Fruit fly (Drosophila melanogaster) whole organism, embryonic: ENCODE data around the gene Acph-1.

Experiments used
- Awh ChIP-seq: fragments of 200-800 bp; sonication (Bioruptor generic); IDR thresholded peaks from 2 replicates; pipeline ENCODE4, ENCODE4 v1.3.6; 2022; ENCODE audit warnings: missing biosample characterization, missing genetic modification characterization
- B-H1 ChIP-seq: fragments of 200-800 bp; sonication (Bioruptor generic); IDR thresholded peaks from 3 replicates; pipeline ENCODE4 v1.3.6; 2022; ENCODE audit warnings: missing biosample characterization, missing genetic modification characterization
- CG10147 ChIP-seq: fragments of 200-800 bp; sonication (Bioruptor generic); optimal IDR thresholded peaks from 2 replicates; lab custom pipeline; 2019; ENCODE audit warnings: missing biosample characterization, mild to moderate bottlenecking, missing genetic modification characterization, moderate library complexity
- CG10267 ChIP-seq: fragments of 200-800 bp; sonication (Bioruptor generic); optimal IDR thresholded peaks from 2 replicates; lab custom pipeline; 2018; ENCODE audit warnings: missing biosample characterization, mild to moderate bottlenecking, missing genetic modification characterization, moderate library complexity
- CG10979 ChIP-seq: fragments of 200-800 bp; sonication (Bioruptor generic); optimal IDR thresholded peaks from 2 replicates; lab custom pipeline; 2018; ENCODE audit warnings: missing biosample characterization, mild to moderate bottlenecking, missing genetic modification characterization, moderate library complexity
- CG11398 ChIP-seq: fragments of 200-800 bp; sonication (Bioruptor generic); optimal IDR thresholded peaks from 2 replicates; lab custom pipeline; 2016; ENCODE audit warnings: missing biosample characterization, missing genetic modification characterization
- CG12071 ChIP-seq: fragments of 200-800 bp; sonication (Bioruptor generic); optimal IDR thresholded peaks from 3 replicates; lab custom pipeline; 2018; ENCODE audit warnings: missing biosample characterization, mild to moderate bottlenecking, missing genetic modification characterization
- CG15479 ChIP-seq: fragments of 200-800 bp; sonication (Bioruptor generic); optimal IDR thresholded peaks from 3 replicates; lab custom pipeline; 2019; ENCODE audit warnings: missing biosample characterization, mild to moderate bottlenecking, missing genetic modification characterization, moderate library complexity
- CG1603 ChIP-seq: fragments of 200-800 bp; sonication (Bioruptor generic); optimal IDR thresholded peaks from 2 replicates; lab custom pipeline; 2019; ENCODE audit warnings: missing biosample characterization, mild to moderate bottlenecking, missing genetic modification characterization, moderate library complexity
- CG17186 ChIP-seq: fragments of 200-800 bp; sonication (Bioruptor generic); optimal IDR thresholded peaks from 3 replicates; lab custom pipeline; 2017; ENCODE audit warnings: missing biosample characterization, missing genetic modification reagents, missing genetic modification characterization
- CG17328 ChIP-seq: fragments of 200-800 bp; sonication (Bioruptor generic); IDR thresholded peaks from 2 replicates; pipeline ENCODE4 v1.3.6; 2022; ENCODE audit warnings: missing biosample characterization, missing genetic modification characterization
- CG31224 ChIP-seq: fragments of 200-800 bp; sonication (Bioruptor generic); IDR thresholded peaks from 2 replicates; pipeline ENCODE4 v1.3.6; 2022; ENCODE audit warnings: missing biosample characterization, missing genetic modification characterization
- CG33557 ChIP-seq: fragments of 200-800 bp; sonication (Bioruptor generic); optimal IDR thresholded peaks from 2 replicates; lab custom pipeline; 2019; ENCODE audit warnings: missing biosample characterization, mild to moderate bottlenecking, missing genetic modification characterization, moderate library complexity
- CG34224 ChIP-seq: fragments of 200-800 bp; sonication (Bioruptor generic); IDR thresholded peaks from 3 replicates; pipeline ENCODE4 v1.3.6; 2022; ENCODE audit warnings: missing biosample characterization, missing genetic modification characterization; ENCODE audit not compliant: partially characterized antibody
- CG3726 ChIP-seq: fragments of 200-800 bp; sonication (Bioruptor generic); IDR thresholded peaks from 3 replicates; pipeline ENCODE4, ENCODE4 v1.3.6; 2022; ENCODE audit warnings: missing biosample characterization, missing genetic modification characterization
- CG3995 ChIP-seq: fragments of 200-800 bp; sonication (Bioruptor generic); optimal IDR thresholded peaks from 3 replicates; lab custom pipeline; 2016; ENCODE audit warnings: missing biosample characterization, missing genetic modification characterization
- CG4360 ChIP-seq: fragments of 200-800 bp; sonication (Bioruptor generic); IDR thresholded peaks from 2 replicates; pipeline ENCODE4 v1.3.6; 2022; ENCODE audit warnings: missing biosample characterization, missing genetic modification characterization
- CG43689 ChIP-seq: fragments of 200-800 bp; sonication (Bioruptor generic); IDR thresholded peaks from 2 replicates; pipeline ENCODE4 v1.3.6; 2022; ENCODE audit warnings: missing biosample characterization, missing genetic modification characterization
- CG4707 ChIP-seq: fragments of 200-800 bp; sonication (Bioruptor generic); optimal IDR thresholded peaks from 2 replicates; lab custom pipeline; 2018; ENCODE audit warnings: missing biosample characterization, mild to moderate bottlenecking, missing genetic modification characterization, moderate library complexity
- CG4820 ChIP-seq: fragments of 200-800 bp; sonication (Bioruptor generic); optimal IDR thresholded peaks from 3 replicates; lab custom pipeline; 2016; ENCODE audit warnings: missing biosample characterization, missing genetic modification characterization
- CG7556 ChIP-seq: fragments of 200-800 bp; sonication (Bioruptor generic); optimal IDR thresholded peaks from 2 replicates; lab custom pipeline; 2017; ENCODE audit warnings: missing biosample characterization, mild to moderate bottlenecking, missing genetic modification characterization
- CG7963 ChIP-seq: fragments of 200-800 bp; sonication (Bioruptor generic); IDR thresholded peaks from 3 replicates; pipeline ENCODE4 v1.3.6; 2022; ENCODE audit warnings: missing biosample characterization, missing genetic modification characterization; ENCODE audit not compliant: partially characterized antibody
- Dad ChIP-seq: fragments of 200-800 bp; sonication (Bioruptor generic); optimal IDR thresholded peaks from 3 replicates; lab custom pipeline; 2016; ENCODE audit warnings: missing biosample characterization, missing genetic modification characterization
- ERR ChIP-seq: fragments of 200-800 bp; sonication (Bioruptor generic); optimal IDR thresholded peaks from 2 replicates; lab custom pipeline; 2016; ENCODE audit warnings: missing biosample characterization, missing genetic modification characterization
- HLHmδ ChIP-seq: fragments of 200-800 bp; sonication (Bioruptor generic); optimal IDR thresholded peaks from 2 replicates; lab custom pipeline; 2018; ENCODE audit warnings: missing biosample characterization, mild to moderate bottlenecking, missing genetic modification characterization, moderate library complexity
- Hmx ChIP-seq: fragments of 200-800 bp; sonication (Bioruptor generic); optimal IDR thresholded peaks from 2 replicates; lab custom pipeline; 2016; ENCODE audit warnings: missing biosample characterization, missing genetic modification characterization
- MESR4 ChIP-seq: fragments of 200-800 bp; sonication (Bioruptor generic); optimal IDR thresholded peaks from 2 replicates; lab custom pipeline; 2018; ENCODE audit warnings: missing biosample characterization, mild to moderate bottlenecking, missing genetic modification characterization, moderate library complexity
- NC2β ChIP-seq: fragments of 200-800 bp; sonication (Bioruptor generic); optimal IDR thresholded peaks from 2 replicates; lab custom pipeline; 2016; ENCODE audit warnings: missing biosample characterization, missing genetic modification characterization
- Neu2 ChIP-seq: fragments of 200-800 bp; sonication (Bioruptor generic); optimal IDR thresholded peaks from 3 replicates; lab custom pipeline; 2016; ENCODE audit warnings: missing biosample characterization, missing genetic modification characterization, borderline replicate concordance
- Oli ChIP-seq: fragments of 200-800 bp; sonication (Bioruptor generic); optimal IDR thresholded peaks from 2 replicates; lab custom pipeline; 2018; ENCODE audit warnings: missing biosample characterization, mild to moderate bottlenecking, missing genetic modification characterization, moderate library complexity
- Six4 ChIP-seq: fragments of 200-800 bp; sonication (Bioruptor generic); optimal IDR thresholded peaks from 2 replicates; lab custom pipeline; 2016; ENCODE audit warnings: missing biosample characterization, missing genetic modification characterization
- Stat92E ChIP-seq, 3 experiments: fragments of >200 bp in 2 of 3; fragments of 200-800 bp in 1 of 3; sonication (Bioruptor generic) in 1 of 3; optimal IDR thresholded peaks; 2 replicates each; lab custom pipeline; 2017 to 2019; ENCODE audit warnings: missing biosample characterization in 3 of 3, missing genetic modification characterization in 3 of 3, mild to moderate bottlenecking in 1 of 3, moderate library complexity in 1 of 3
- Taf1 ChIP-seq: fragments of 200-800 bp; sonication (Bioruptor generic); IDR thresholded peaks from 2 replicates; pipeline ENCODE4 v1.3.6; 2022; ENCODE audit warnings: missing biosample characterization, missing genetic modification characterization
- bbx ChIP-seq: fragments of 200-800 bp; sonication (Bioruptor generic); IDR thresholded peaks from 2 replicates; pipeline ENCODE4 v1.3.6; 2022; ENCODE audit warnings: missing biosample characterization, missing genetic modification characterization; ENCODE audit not compliant: partially characterized antibody
- cato ChIP-seq: fragments of 200-800 bp; sonication (Bioruptor generic); optimal IDR thresholded peaks from 2 replicates; lab custom pipeline; 2016; ENCODE audit warnings: missing biosample characterization, missing genetic modification characterization, borderline replicate concordance
- chif ChIP-seq, 2 experiments: fragments of 200-800 bp; sonication (Bioruptor generic); optimal IDR thresholded peaks; 3 replicates each; lab custom pipeline; 2016; ENCODE audit warnings: missing biosample characterization in 2 of 2, missing genetic modification characterization in 2 of 2
- chn ChIP-seq: fragments of 200-800 bp; sonication (Bioruptor generic); optimal IDR thresholded peaks from 2 replicates; lab custom pipeline; 2016; ENCODE audit warnings: missing biosample characterization, missing genetic modification characterization
- dm ChIP-seq: fragments of 200-800 bp; sonication (Bioruptor generic); optimal IDR thresholded peaks from 3 replicates; lab custom pipeline; 2016; ENCODE audit warnings: missing biosample characterization, missing genetic modification characterization
- emc ChIP-seq: fragments of 200-800 bp; sonication (Bioruptor generic); optimal IDR thresholded peaks from 2 replicates; lab custom pipeline; 2016; ENCODE audit warnings: missing biosample characterization, missing genetic modification characterization
- fd3F ChIP-seq: fragments of 200-800 bp; sonication (Bioruptor generic); optimal IDR thresholded peaks from 2 replicates; lab custom pipeline; 2018; ENCODE audit warnings: missing biosample characterization, mild to moderate bottlenecking, missing genetic modification characterization, moderate library complexity
- fru ChIP-seq: fragments of >200 bp; optimal IDR thresholded peaks from 2 replicates; lab custom pipeline; 2017
- gt ChIP-seq: fragments of 200-800 bp; sonication (Bioruptor generic); IDR thresholded peaks from 2 replicates; pipeline ENCODE4 v1.3.6; 2022; ENCODE audit warnings: missing biosample characterization, missing genetic modification characterization
- jing ChIP-seq: fragments of 200-800 bp; sonication (Bioruptor generic); optimal IDR thresholded peaks from 2 replicates; lab custom pipeline; 2018; ENCODE audit warnings: missing biosample characterization, mild to moderate bottlenecking, missing genetic modification characterization
- mld ChIP-seq: fragments of 200-800 bp; sonication (Bioruptor generic); IDR thresholded peaks from 3 replicates; pipeline ENCODE4 v1.3.6; 2022; ENCODE audit warnings: missing biosample characterization, missing genetic modification characterization; ENCODE audit not compliant: partially characterized antibody
- nerfin-1 ChIP-seq: fragments of 200-800 bp; sonication (Bioruptor generic); optimal IDR thresholded peaks from 3 replicates; lab custom pipeline; 2019; ENCODE audit warnings: missing biosample characterization, mild to moderate bottlenecking, missing genetic modification characterization, moderate library complexity
- nmo ChIP-seq: fragments of 200-800 bp; sonication (Bioruptor generic); optimal IDR thresholded peaks from 2 replicates; lab custom pipeline; 2018; ENCODE audit warnings: missing biosample characterization, mild to moderate bottlenecking, missing genetic modification characterization, moderate library complexity
- ranshi ChIP-seq: fragments of 200-800 bp; sonication (Bioruptor generic); IDR thresholded peaks from 2 replicates; pipeline ENCODE4 v1.3.6; 2022; ENCODE audit warnings: missing biosample characterization, missing genetic modification characterization
- rib ChIP-seq: fragments of 200-800 bp; sonication (Bioruptor generic); IDR thresholded peaks from 2 replicates; pipeline ENCODE4 v1.3.6; 2022; ENCODE audit warnings: missing biosample characterization, missing genetic modification characterization
- scrt ChIP-seq: fragments of 200-800 bp; sonication (Bioruptor generic); optimal IDR thresholded peaks from 2 replicates; lab custom pipeline; 2018; ENCODE audit warnings: missing biosample characterization, mild to moderate bottlenecking, missing genetic modification characterization, moderate library complexity
- seq ChIP-seq: fragments of 200-800 bp; sonication (Bioruptor generic); IDR thresholded peaks from 2 replicates; pipeline ENCODE4 v1.3.6; 2022; ENCODE audit warnings: missing biosample characterization, missing genetic modification characterization
- ssp ChIP-seq: fragments of 200-800 bp; sonication (Bioruptor generic); IDR thresholded peaks from 2 replicates; pipeline ENCODE4 v1.3.6; 2022; ENCODE audit warnings: missing biosample characterization, missing genetic modification characterization
- toy ChIP-seq: fragments of 200-800 bp; sonication (Bioruptor generic); IDR thresholded peaks from 2 replicates; pipeline ENCODE4 v1.3.6; 2022; ENCODE audit warnings: missing biosample characterization, missing genetic modification characterization

The Acph-1 gene

DNA sequence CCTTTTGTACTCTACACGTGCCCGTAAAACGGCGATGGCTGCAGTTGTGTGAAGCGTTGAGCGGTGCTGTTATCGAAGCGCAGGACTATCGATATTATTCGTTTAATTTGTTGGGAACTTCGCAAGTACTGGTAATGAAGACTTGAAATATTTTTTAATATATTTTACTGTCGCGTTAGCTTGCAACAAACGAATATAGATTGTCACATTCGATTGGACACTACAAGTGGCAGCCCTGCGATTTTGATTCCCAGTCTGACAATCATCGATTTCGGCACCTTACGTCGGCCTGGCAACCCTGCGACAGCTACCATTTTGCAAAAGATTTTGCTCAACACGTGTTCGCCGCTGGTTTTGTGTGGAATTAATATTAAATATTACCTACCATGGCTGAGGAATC, 11.4 kb upstream of the Acph-1 start, which contains the start of the genes Nlp and Nph (continued):
- TF ChIP-seq CG10979 (peak; percentile 15), Dad (GFP tag; lab: Kevin White, UChicago) (no peak), CG10147 (no peak), nmo (GFP tag; lab: Kevin White, UChicago) (peak; percentile 67), gt (GFP tag; lab: Robert Waterston, UW) (no peak), CG11398 (GFP tag; lab: Kevin White, UChicago) (no peak), CG17328 (GFP tag; lab: Robert Waterston, UW) (no peak), CG10267 (tag; lab: Kevin White, UChicago) (peak; percentile 63), rib (no peak), Awh (GFP tag; lab: Robert Waterston, UW) (no peak), seq (GFP tag; lab: Robert Waterston, UW) (no peak), scrt (peak; percentile 75), mld (GFP tag; lab: Robert Waterston, UW) (peak; percentile 56; the same call in 1 of the 3 replicates), Taf1 (GFP tag; lab: Robert Waterston, UW) (no peak), Six4 (GFP tag; lab: Kevin White, UChicago) (no peak), CG12071 (GFP tag; lab: Kevin White, UChicago) (no peak), fru (lab: Kevin White, UChicago) (no peak), Hmx (GFP tag; lab: Kevin White, UChicago) (no peak), toy (GFP tag; lab: Robert Waterston, UW) (no peak), nerfin-1 (tag; lab: Kevin White, UChicago) (no peak), CG4360 (GFP tag; lab: Robert Waterston, UW) (no peak), CG43689 (no peak), CG7963 (GFP tag; lab: Robert Waterston, UW) (peak; percentile 62), CG34224 (peak; percentile 92), dm (peak; percentile 89), Oli (tag; lab: Kevin White, UChicago) (no peak), CG33557 (GFP tag; lab: Kevin White, UChicago) (no peak), ERR (no peak), ranshi (no peak), Stat92E (GFP tag; optimal IDR thresholded peaks at IDR 0.05; lab: Kevin White, UChicago) (no peak), CG15479 (GFP tag; lab: Kevin White, UChicago) (no peak), CG3726 (GFP tag; lab: Robert Waterston, UW) (no peak), CG4707 (GFP tag; lab: Kevin White, UChicago) (no peak), NC2β (GFP tag; lab: Kevin White, UChicago) (no peak), emc (GFP tag; lab: Kevin White, UChicago) (no peak), CG7556 (GFP tag; lab: Kevin White, UChicago) (no peak), chn (GFP tag; lab: Kevin White, UChicago) (no peak), CG17186 (peak; percentile 80), cato (no peak), CG3995 (GFP tag; lab: Kevin White, UChicago) (peak; percentile 64), B-H1 (GFP tag; lab: Robert Waterston, UW) (no peak), Neu2 (GFP tag; lab: Kevin White, UChicago) (no peak), jing (GFP tag; lab: Kevin White, UChicago) (no peak), HLHmδ (GFP tag; lab: Kevin White, UChicago) (no peak), bbx (GFP tag; lab: Robert Waterston, UW) (peak; percentile 76), CG31224 (GFP tag; lab: Robert Waterston, UW) (no peak), chif (GFP tag; optimal IDR thresholded peaks at IDR 0.05; lab: Kevin White, UChicago) (no peak), CG4820 (no peak), fd3F (GFP tag; lab: Kevin White, UChicago) (no peak), CG1603 (peak; percentile 79), MESR4 (GFP tag; lab: Kevin White, UChicago) (peak; percentile 29), ssp (no peak)
